Worm (Caenorhabditis elegans) whole organism, L4 larva: ENCODE data around the gene ops-1.

ENCODE experiments used
- aha-1 ChIP-seq: fragments of 150-350 bp; peaks from one replicate; lab custom pipeline; 2014; ENCODE audit warnings: missing biosample characterization, missing genetic modification characterization
- ceh-32 ChIP-seq: sonication (generic microtip); optimal IDR thresholded peaks from 2 replicates; lab custom pipeline; 2016; ENCODE audit warnings: mild to moderate bottlenecking, missing genetic modification characterization, missing compliant biosample characterization; ENCODE audit not compliant: poor library complexity
- daf-12 ChIP-seq: fragments of 150-350 bp; optimal IDR thresholded peaks from 2 replicates; lab custom pipeline; 2014; ENCODE audit warnings: missing biosample characterization, missing genetic modification reagents, missing genetic modification characterization
- daf-8 ChIP-seq: fragments of 200-800 bp; sonication (Bioruptor generic); IDR thresholded peaks from 2 replicates; pipeline ENCODE4 v1.3.6; 2022; ENCODE audit warnings: missing genetic modification characterization, missing compliant biosample characterization
- dmd-8 ChIP-seq: fragments of 200-800 bp; sonication (Bioruptor generic); IDR thresholded peaks from 2 replicates; pipeline ENCODE4 v1.3.6; 2022; ENCODE audit warnings: missing genetic modification characterization, missing compliant biosample characterization
- fkh-10 ChIP-seq: fragments of 150-350 bp; optimal IDR thresholded peaks from 2 replicates; lab custom pipeline; 2014; ENCODE audit warnings: missing biosample characterization, missing genetic modification reagents, missing genetic modification characterization
- lsy-2 ChIP-seq, 2 experiments: fragments of 150-350 bp in 1 of 2; sonication (generic microtip) in 1 of 2; optimal IDR thresholded peaks; 2 replicates each; lab custom pipeline; 2014 to 2017; ENCODE audit warnings: missing biosample characterization in 2 of 2, missing genetic modification characterization in 2 of 2
- mdl-1 ChIP-seq, 2 experiments: fragments of 150-350 bp in 1 of 2; sonication (generic microtip) in 1 of 2; optimal IDR thresholded peaks; 2 replicates each; lab custom pipeline; 2014 to 2017; ENCODE audit warnings: missing biosample characterization in 2 of 2, missing genetic modification characterization in 2 of 2
- nhr-11 ChIP-seq: fragments of 150-350 bp; optimal IDR thresholded peaks from 2 replicates; lab custom pipeline; 2014; ENCODE audit warnings: missing biosample characterization, missing genetic modification characterization
- nhr-77 ChIP-seq: fragments of 150-350 bp; optimal IDR thresholded peaks from 2 replicates; lab custom pipeline; 2014; ENCODE audit warnings: missing biosample characterization, missing genetic modification characterization
- pha-4 ChIP-seq, 2 experiments: fragments of 150-350 bp in 1 of 2; fragments of 200-800 bp in 1 of 2; sonication (Bioruptor generic) in 1 of 2; IDR thresholded peaks in 1 of 2; optimal IDR thresholded peaks in 1 of 2; 2 replicates each; pipeline versions ENCODE4 v1.3.6 to Lab custom; 2014 to 2022; ENCODE audit warnings: missing genetic modification characterization in 2 of 2, missing genetic modification reagents in 2 of 2, missing biosample characterization in 1 of 2, missing compliant biosample characterization in 1 of 2
- rbr-2 ChIP-seq: sonication (generic microtip); optimal IDR thresholded peaks from 2 replicates; lab custom pipeline; 2016; ENCODE audit warnings: missing genotype, missing genetic modification characterization, missing compliant biosample characterization
- ztf-11 ChIP-seq: fragments of 150-350 bp; optimal IDR thresholded peaks from 2 replicates; lab custom pipeline; 2014; ENCODE audit warnings: missing biosample characterization, missing genetic modification characterization

DNA sequence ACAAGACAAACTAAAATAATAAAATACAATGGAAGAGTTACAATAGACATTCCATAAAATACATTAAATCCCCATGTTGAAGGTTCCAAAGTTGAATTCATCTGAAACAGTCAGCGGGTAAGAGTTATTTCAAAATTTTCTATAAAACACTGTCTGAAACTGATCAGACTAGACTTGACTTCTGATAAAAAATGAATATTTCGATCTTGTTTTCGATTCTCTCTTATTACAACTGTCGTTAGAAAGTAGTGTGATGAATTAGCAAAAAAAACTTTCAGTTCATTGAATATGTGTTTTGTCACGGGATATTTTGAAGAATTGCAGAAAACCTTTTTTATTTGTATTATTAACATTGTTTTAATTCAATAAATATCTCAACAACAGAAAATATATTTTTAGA lies 17.6 kb upstream of the ops-1 start, which contains the start of gene srv-26:
- TF ChIP-seq aha-1 (tag; lab: Kevin White, UChicago): no peak
- no peak for TF ChIP-seq ztf-11 (tag; lab: Kevin White, UChicago)
- TF ChIP-seq mdl-1 (tag; optimal IDR thresholded peaks at IDR 0.05; lab: Kevin White, UChicago): no peak
- TF ChIP-seq dmd-8: no peak
- no peak for TF ChIP-seq lsy-2 (tag; optimal IDR thresholded peaks at IDR 0.05; lab: Kevin White, UChicago)
- TF ChIP-seq pha-4 (GFP tag; IDR thresholded peaks at IDR 0.05; lab: Robert Waterston, UW): no peak
- no peak for TF ChIP-seq pha-4 (tag; optimal IDR thresholded peaks at IDR 0.05; lab: Kevin White, UChicago)
- TF ChIP-seq nhr-11 (tag; lab: Kevin White, UChicago): no peak
- no peak for TF ChIP-seq ceh-32 (tag; lab: Kevin White, UChicago)
- no peak for TF ChIP-seq daf-12 (tag; lab: Kevin White, UChicago)
- no peak for TF ChIP-seq fkh-10 (GFP tag; lab: Kevin White, UChicago)
- TF ChIP-seq nhr-77 (tag; lab: Kevin White, UChicago): no peak
- no peak for TF ChIP-seq rbr-2
- TF ChIP-seq daf-8 (GFP tag; lab: Robert Waterston, UW): no peak
